Fruit fly (Drosophila melanogaster) Kc167 (cell line): ENCODE results near the gene Os-C.

Experiments used
- Myc ChIP-seq: fragments of >200 bp; optimal IDR thresholded peaks from 2 replicates; lab custom pipeline; 2017; ENCODE audit warnings: missing external identifiers
- Sin3A ChIP-seq: fragments of >200 bp; optimal IDR thresholded peaks from 2 replicates; lab custom pipeline; 2018; ENCODE audit warnings: missing external identifiers
- h ChIP-seq: fragments of >200 bp; optimal IDR thresholded peaks from 3 replicates; lab custom pipeline; 2018; ENCODE audit warnings: missing external identifiers
- insv ChIP-seq: fragments of >200 bp; optimal IDR thresholded peaks from 3 replicates; lab custom pipeline; 2018; ENCODE audit warnings: missing external identifiers
- psq ChIP-seq: fragments of >200 bp; optimal IDR thresholded peaks from 2 replicates; lab custom pipeline; 2017; ENCODE audit warnings: missing external identifiers

DNA sequence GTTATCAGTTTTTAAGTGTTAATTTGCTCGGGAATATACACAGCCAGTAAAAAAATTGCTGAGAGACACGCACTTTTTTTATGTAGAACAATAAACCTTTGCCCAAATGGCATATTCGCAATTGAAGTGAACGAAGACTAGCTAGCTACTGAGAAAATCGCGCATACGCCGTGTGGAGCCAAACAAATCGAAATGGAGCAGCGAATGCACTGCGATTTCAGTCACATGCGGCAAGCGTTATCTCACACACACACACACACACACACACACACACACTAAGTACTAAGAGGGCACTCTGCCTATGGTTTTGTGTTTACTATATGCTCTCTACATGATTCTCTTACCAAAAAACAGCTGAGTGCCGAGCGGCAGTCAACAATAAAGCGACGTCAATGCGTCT, 14.7 kb downstream of the Os-C start:
- no peak for TF ChIP-seq psq (lab: Kevin White, UChicago)
- no peak for TF ChIP-seq h
- TF ChIP-seq insv (lab: Kevin White, UChicago) = no peak
- TF ChIP-seq Myc (lab: Kevin White, UChicago) = no peak
- TF ChIP-seq Sin3A = no peak
